Comparison of ENCODE assay signal across 3 fruit fly cellular contexts in genomic region chr3R:20543719-20544118, dm6.
A peak's percentile ranks its signal among the peaks of the same experiment; 100 is the strongest.
TF ChIP-seq lines count a peak whose summit lies in the region.

No protein-coding gene starts in this region.

- no peak for TF ChIP-seq CTCF in whole organism, embryonic (GFP tag; optimal IDR thresholded peaks at IDR 0.05; lab: Kevin White, UChicago)

TF ChIP-seq in whole organism, adult, 20 proteins besides CTCF, POLR2A, EP300 and RAD21:
- TF ChIP-seq bab1 (GFP tag; optimal IDR thresholded peaks at IDR 0.05; lab: Kevin White, UChicago) (no peak), Mnt (GFP tag; optimal IDR thresholded peaks at IDR 0.05; lab: Kevin White, UChicago) (no peak), CG12768 (GFP tag; optimal IDR thresholded peaks at IDR 0.05; lab: Kevin White, UChicago) (no peak), tj (GFP tag; optimal IDR thresholded peaks at IDR 0.05; lab: Kevin White, UChicago) (peak; percentile 23), CG1620 (GFP tag; optimal IDR thresholded peaks at IDR 0.05; lab: Kevin White, UChicago) (no peak), cic (GFP tag; optimal IDR thresholded peaks at IDR 0.05; lab: Kevin White, UChicago) (peak; percentile 31), Hr96 (GFP tag; optimal IDR thresholded peaks at IDR 0.05; lab: Kevin White, UChicago) (no peak), Clk (GFP tag; optimal IDR thresholded peaks at IDR 0.05; lab: Kevin White, UChicago) (no peak), ovo (GFP tag; optimal IDR thresholded peaks at IDR 0.05; lab: Kevin White, UChicago) (no peak), pad (GFP tag; optimal IDR thresholded peaks at IDR 0.05; lab: Kevin White, UChicago) (no peak)
TF ChIP-seq in whole organism, adult: peak in this region for 2.

TF ChIP-seq in whole organism, embryonic, 481 proteins besides CTCF, POLR2A, EP300 and RAD21:
- TF ChIP-seq CG4730 (GFP tag; IDR thresholded peaks at IDR 0.05; lab: Robert Waterston, UW) (no peak), insv (GFP tag; optimal IDR thresholded peaks at IDR 0.05; lab: Kevin White, UChicago) (peak in 1 of 2 experiments; percentile 66), ranshi (GFP tag; IDR thresholded peaks at IDR 0.05; lab: Robert Waterston, UW) (no peak), eyg (GFP tag; optimal IDR thresholded peaks at IDR 0.05; lab: Kevin White, UChicago) (no peak), grn (GFP tag; optimal IDR thresholded peaks at IDR 0.05; lab: Kevin White, UChicago) (peak; percentile 28)

TF ChIP-seq in whole organism, prepupa, 60 proteins besides CTCF, POLR2A, EP300 and RAD21:
- TF ChIP-seq fkh (GFP tag; optimal IDR thresholded peaks at IDR 0.05; lab: Kevin White, UChicago) (peak; percentile 15), svp (GFP tag; lab: Kevin White, UChicago) (peak; percentile 99), achi (GFP tag; optimal IDR thresholded peaks at IDR 0.05; lab: Kevin White, UChicago) (no peak), CG7368 (GFP tag; optimal IDR thresholded peaks at IDR 0.05; lab: Kevin White, UChicago) (no peak)
